Worm (Caenorhabditis elegans): Measurements from ENCODE around the gene M03C11.9.

DNA sequence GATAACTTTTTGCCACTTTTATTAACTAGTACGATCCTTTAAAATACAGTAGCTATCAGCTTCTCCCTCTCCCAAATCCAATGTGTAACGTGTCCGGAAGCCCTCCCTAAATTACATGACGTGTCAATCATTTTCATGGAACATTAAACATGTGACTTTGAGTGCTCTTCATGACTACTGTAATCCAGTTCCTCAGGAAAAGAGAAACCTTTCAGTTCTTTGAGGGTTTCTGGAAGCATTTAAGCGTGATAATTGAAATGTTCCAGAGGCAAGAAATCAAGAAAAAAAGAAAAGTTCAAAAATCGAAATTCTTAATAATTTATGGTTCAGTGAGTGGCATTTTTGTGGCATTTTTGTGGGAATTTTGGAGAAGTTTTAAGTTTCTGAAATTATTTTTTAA is 28.6 kb downstream of the M03C11.9 start:
- TF ChIP-seq nfya-1 (tag; optimal IDR thresholded peaks at IDR 0.05; ENCODE audit: insufficient read depth) (no peak), nhr-237 (tag; optimal IDR thresholded peaks at IDR 0.05) (no peak), nhr-77 (tag; optimal IDR thresholded peaks at IDR 0.05) (no peak), ztf-4 (tag; optimal IDR thresholded peaks at IDR 0.05) (no peak), ZK546.5 (tag; optimal IDR thresholded peaks at IDR 0.05) (no peak), ama-1 (optimal IDR thresholded peaks at IDR 0.05) (no peak), zag-1 (tag; optimal IDR thresholded peaks at IDR 0.05) (no peak)

All from whole organism, L3 larva.